Worm (Caenorhabditis elegans) whole organism, L4 larva: Measurements from ENCODE around the gene Y4C6B.2.

Source experiments
- F37D6.2 ChIP-seq: sonication (generic microtip); optimal IDR thresholded peaks from 2 replicates; lab custom pipeline; 2016; ENCODE audit warnings: mild to moderate bottlenecking, missing genetic modification characterization, missing compliant biosample characterization
- R02D3.7 ChIP-seq: fragments of 150-350 bp; sonication (generic microtip); optimal IDR thresholded peaks from 3 replicates; lab custom pipeline; 2014; ENCODE audit warnings: missing biosample characterization, missing genetic modification characterization
- T26A8.4 ChIP-seq: fragments of 200-800 bp; sonication (Bioruptor generic); IDR thresholded peaks from 2 replicates; pipeline ENCODE4 v1.3.6; 2022; ENCODE audit warnings: missing genetic modification characterization, missing compliant biosample characterization
- Y75B8A.6 ChIP-seq: fragments of 200-800 bp; sonication (Bioruptor generic); IDR thresholded peaks from 2 replicates; pipeline ENCODE4 v1.3.6; 2022; ENCODE audit warnings: missing genetic modification reagents, missing genetic modification characterization, missing compliant biosample characterization
- ZK546.5 ChIP-seq, 2 experiments: sonication (generic microtip); optimal IDR thresholded peaks; 2 replicates each; lab custom pipeline; 2017; ENCODE audit warnings: missing biosample characterization in 2 of 2, missing genetic modification characterization in 2 of 2
- aha-1 ChIP-seq: fragments of 150-350 bp; peaks from one replicate; lab custom pipeline; 2014; ENCODE audit warnings: missing biosample characterization, missing genetic modification characterization
- arid-1 ChIP-seq: fragments of 200-800 bp; sonication (Bioruptor generic); conservative IDR thresholded peaks from 2 replicates; pipeline ENCODE4 v1.3.6; 2022; ENCODE audit warnings: missing genetic modification reagents, missing genetic modification characterization, missing compliant biosample characterization
- ceh-20 ChIP-seq: fragments of 200-800 bp; sonication (Bioruptor generic); IDR thresholded peaks from 2 replicates; pipeline ENCODE4 v1.3.6; 2022; ENCODE audit warnings: missing genetic modification reagents, missing genetic modification characterization, missing compliant biosample characterization
- ceh-28 ChIP-seq: fragments of 150-350 bp; optimal IDR thresholded peaks from 2 replicates; lab custom pipeline; 2014; ENCODE audit warnings: missing biosample characterization, missing genetic modification reagents, missing genetic modification characterization
- ceh-32 ChIP-seq: sonication (generic microtip); optimal IDR thresholded peaks from 2 replicates; lab custom pipeline; 2016; ENCODE audit warnings: mild to moderate bottlenecking, missing genetic modification characterization, missing compliant biosample characterization; ENCODE audit not compliant: poor library complexity
- ceh-44 ChIP-seq: fragments of 200-800 bp; sonication (Bioruptor generic); IDR thresholded peaks from 2 replicates; pipeline ENCODE4 v1.3.6; 2022; ENCODE audit warnings: missing genetic modification reagents, missing genetic modification characterization, missing compliant biosample characterization
- cey-2 ChIP-seq: sonication (generic microtip); optimal IDR thresholded peaks from 3 replicates; lab custom pipeline; 2017; ENCODE audit warnings: missing genetic modification characterization, mild to moderate bottlenecking, missing compliant biosample characterization, antibody characterized with exemption, borderline replicate concordance; ENCODE audit not compliant: insufficient read depth
- ctbp-1 ChIP-seq: fragments of 200-800 bp; sonication (Bioruptor generic); IDR thresholded peaks from 2 replicates; pipeline ENCODE4 v1.3.6; 2022; ENCODE audit warnings: missing genetic modification reagents, missing genetic modification characterization, missing compliant biosample characterization
- daf-16 ChIP-seq, 3 experiments: sonication (generic microtip); optimal IDR thresholded peaks; 2 replicates each; lab custom pipeline; 2016 to 2017; ENCODE audit warnings: missing genetic modification characterization in 3 of 3, missing genetic modification reagents in 3 of 3, mild to moderate bottlenecking in 2 of 3, missing compliant biosample characterization in 2 of 3, missing biosample characterization in 1 of 3, moderate library complexity in 1 of 3
- dpl-1 ChIP-seq: fragments of 150-350 bp; optimal IDR thresholded peaks from 2 replicates; lab custom pipeline; 2014; ENCODE audit warnings: missing biosample characterization, missing genetic modification reagents, missing genetic modification characterization
- duxl-1 ChIP-seq: sonication (generic microtip); optimal IDR thresholded peaks from 2 replicates; lab custom pipeline; 2016; ENCODE audit warnings: mild to moderate bottlenecking, missing genetic modification characterization, moderate library complexity, missing compliant biosample characterization; ENCODE audit not compliant: poor library complexity
- gei-8 ChIP-seq: fragments of 200-800 bp; sonication (Bioruptor generic); optimal IDR thresholded peaks from 2 replicates; lab custom pipeline; 2018; ENCODE audit warnings: mild to moderate bottlenecking, missing genetic modification characterization, missing compliant biosample characterization
- hif-1 ChIP-seq, 2 experiments: sonication (generic microtip); optimal IDR thresholded peaks; 2 replicates each; lab custom pipeline; 2016 to 2017; ENCODE audit warnings: missing compliant biosample characterization in 2 of 2, missing genetic modification characterization in 2 of 2, missing genetic modification reagents in 2 of 2, missing genotype in 2 of 2, mild to moderate bottlenecking in 1 of 2
- hlh-11 ChIP-seq: fragments of 200-800 bp; sonication (Bioruptor generic); optimal IDR thresholded peaks from 2 replicates; lab custom pipeline; 2018; ENCODE audit warnings: mild to moderate bottlenecking, missing genetic modification characterization, missing compliant biosample characterization
- hlh-30 ChIP-seq: sonication (generic microtip); optimal IDR thresholded peaks from 2 replicates; lab custom pipeline; 2017; ENCODE audit warnings: antibody characterized with exemption, mild to moderate bottlenecking, missing genetic modification characterization, missing compliant biosample characterization; ENCODE audit not compliant: insufficient read depth
- jun-1 ChIP-seq: fragments of 150-350 bp; optimal IDR thresholded peaks from 2 replicates; lab custom pipeline; 2014; ENCODE audit warnings: missing biosample characterization, missing genetic modification reagents, missing genetic modification characterization
- lin-1 ChIP-seq: fragments of 200-800 bp; sonication (Bioruptor generic); IDR thresholded peaks from 2 replicates; pipeline ENCODE4 v1.3.6; 2022; ENCODE audit warnings: missing genetic modification reagents, missing genetic modification characterization, missing compliant biosample characterization
- lin-13 ChIP-seq: fragments of 150-350 bp; optimal IDR thresholded peaks from 2 replicates; lab custom pipeline; 2014; ENCODE audit warnings: missing biosample characterization, missing genetic modification reagents, missing genetic modification characterization
- lin-29 ChIP-seq: fragments of 200-800 bp; sonication (Bioruptor generic); IDR thresholded peaks from 2 replicates; pipeline ENCODE4 v1.3.6; 2022; ENCODE audit warnings: missing genetic modification reagents, missing genetic modification characterization, missing compliant biosample characterization
- lin-38 ChIP-seq: fragments of 200-800 bp; sonication (Bioruptor generic); IDR thresholded peaks from 2 replicates; pipeline ENCODE4 v1.3.6; 2022; ENCODE audit warnings: missing genetic modification reagents, missing genetic modification characterization, missing compliant biosample characterization
- lir-3 ChIP-seq: sonication (generic microtip); optimal IDR thresholded peaks from 2 replicates; lab custom pipeline; 2016; ENCODE audit warnings: mild to moderate bottlenecking, missing genetic modification characterization, missing compliant biosample characterization
- lsy-2 ChIP-seq, 2 experiments: fragments of 150-350 bp in 1 of 2; sonication (generic microtip) in 1 of 2; optimal IDR thresholded peaks; 2 replicates each; lab custom pipeline; 2014 to 2017; ENCODE audit warnings: missing biosample characterization in 2 of 2, missing genetic modification characterization in 2 of 2
- madf-9 ChIP-seq: fragments of 200-800 bp; sonication (Bioruptor generic); conservative IDR thresholded peaks from 2 replicates; pipeline ENCODE4 v1.3.6; 2022; ENCODE audit warnings: missing genetic modification reagents, missing genetic modification characterization, missing compliant biosample characterization
- mdl-1 ChIP-seq, 2 experiments: fragments of 150-350 bp in 1 of 2; sonication (generic microtip) in 1 of 2; optimal IDR thresholded peaks; 2 replicates each; lab custom pipeline; 2014 to 2017; ENCODE audit warnings: missing biosample characterization in 2 of 2, missing genetic modification characterization in 2 of 2
- mdt-29 ChIP-seq: fragments of 200-800 bp; sonication (Bioruptor generic); IDR thresholded peaks from 2 replicates; pipeline ENCODE4 v1.3.6; 2022; ENCODE audit warnings: missing genetic modification reagents, missing genetic modification characterization, missing compliant biosample characterization
- mep-1 ChIP-seq: fragments of 150-350 bp; sonication (generic microtip); optimal IDR thresholded peaks from 3 replicates; lab custom pipeline; 2014; ENCODE audit warnings: missing biosample characterization, missing genetic modification characterization
- mes-2 ChIP-seq: sonication (generic microtip); optimal IDR thresholded peaks from 2 replicates; lab custom pipeline; 2016; ENCODE audit warnings: missing genotype, mild to moderate bottlenecking, missing genetic modification characterization, missing compliant biosample characterization; ENCODE audit not compliant: poor library complexity, severe bottlenecking
- nhr-102 ChIP-seq: sonication (generic microtip); optimal IDR thresholded peaks from 2 replicates; lab custom pipeline; 2016; ENCODE audit warnings: mild to moderate bottlenecking, missing genetic modification characterization, moderate library complexity, missing compliant biosample characterization
- nhr-28 ChIP-seq: fragments of 150-350 bp; optimal IDR thresholded peaks from 2 replicates; lab custom pipeline; 2014; ENCODE audit warnings: missing biosample characterization, missing genetic modification characterization
- nhr-42 ChIP-seq: fragments of 200-800 bp; sonication (Bioruptor generic); IDR thresholded peaks from 2 replicates; pipeline ENCODE4 v1.3.6; 2022; ENCODE audit warnings: missing genetic modification characterization, missing compliant biosample characterization
- nhr-48 ChIP-seq: sonication (generic microtip); optimal IDR thresholded peaks from 2 replicates; lab custom pipeline; 2016; ENCODE audit warnings: mild to moderate bottlenecking, missing genetic modification characterization, missing compliant biosample characterization
- pha-4 ChIP-seq, 2 experiments: fragments of 150-350 bp in 1 of 2; fragments of 200-800 bp in 1 of 2; sonication (Bioruptor generic) in 1 of 2; IDR thresholded peaks in 1 of 2; optimal IDR thresholded peaks in 1 of 2; 2 replicates each; pipeline versions ENCODE4 v1.3.6 to Lab custom; 2014 to 2022; ENCODE audit warnings: missing genetic modification characterization in 2 of 2, missing genetic modification reagents in 2 of 2, missing biosample characterization in 1 of 2, missing compliant biosample characterization in 1 of 2
- php-3 ChIP-seq: fragments of 200-800 bp; sonication (Bioruptor generic); IDR thresholded peaks from 2 replicates; pipeline ENCODE4 v1.3.6; 2022; ENCODE audit warnings: missing genetic modification reagents, missing genetic modification characterization, missing compliant biosample characterization
- rbr-2 ChIP-seq: sonication (generic microtip); optimal IDR thresholded peaks from 2 replicates; lab custom pipeline; 2016; ENCODE audit warnings: missing genotype, missing genetic modification characterization, missing compliant biosample characterization
- skn-1 ChIP-seq: fragments of 150-350 bp; optimal IDR thresholded peaks from 2 replicates; lab custom pipeline; 2014; ENCODE audit warnings: missing biosample characterization, missing genetic modification characterization
- snpc-1.2 ChIP-seq: fragments of 200-800 bp; sonication (Bioruptor generic); IDR thresholded peaks from 2 replicates; pipeline ENCODE4 v1.3.6; 2022; ENCODE audit warnings: missing genetic modification reagents, missing genetic modification characterization, missing compliant biosample characterization
- unc-62 ChIP-seq, 3 experiments: fragments of 150-350 bp in 1 of 3; sonication (generic microtip); optimal IDR thresholded peaks in 2 of 3; peaks in 1 of 3; 1 replicate in 1 of 3; 2 replicates in 2 of 3; lab custom pipeline; 2014 to 2017; ENCODE audit warnings: missing biosample characterization in 3 of 3, missing genetic modification characterization in 3 of 3, missing genetic modification reagents in 3 of 3, missing genotype in 1 of 3
- zip-11 ChIP-seq: fragments of 200-800 bp; sonication (Bioruptor generic); IDR thresholded peaks from 2 replicates; pipeline ENCODE4 v1.3.6; 2022; ENCODE audit warnings: missing genetic modification characterization, missing compliant biosample characterization
- ztf-7 ChIP-seq: fragments of 150-350 bp; optimal IDR thresholded peaks from 2 replicates; lab custom pipeline; 2014; ENCODE audit warnings: missing biosample characterization, missing genetic modification characterization

Y4C6B.2 gene

ce11 chrIV:5333484-5333883, 5.9 kb upstream of the Y4C6B.2 start:
- TF ChIP-seq mdt-29 (GFP tag; lab: Robert Waterston, UW) = no peak
- TF ChIP-seq lin-29 (GFP tag; lab: Robert Waterston, UW) = no peak
- no peak for TF ChIP-seq R02D3.7 (tag; lab: Kevin White, UChicago)
- no peak for TF ChIP-seq snpc-1.2 (GFP tag; lab: Robert Waterston, UW)
- TF ChIP-seq F37D6.2 = no peak
- TF ChIP-seq lir-3 (tag; lab: Kevin White, UChicago) = no peak
- no peak for TF ChIP-seq skn-1 (tag; lab: Kevin White, UChicago)
- no peak for TF ChIP-seq php-3 (GFP tag; lab: Robert Waterston, UW)
- TF ChIP-seq Y75B8A.6 (GFP tag; lab: Robert Waterston, UW) = no peak
- peak in 1 of 2 experiments; percentile 38 for TF ChIP-seq mdl-1 (tag; optimal IDR thresholded peaks at IDR 0.05; lab: Kevin White, UChicago)
- no peak for TF ChIP-seq zip-11 (GFP tag; lab: Robert Waterston, UW)
- no peak for TF ChIP-seq nhr-42 (GFP tag; lab: Robert Waterston, UW)
- no peak for TF ChIP-seq ctbp-1 (GFP tag; lab: Robert Waterston, UW)
- no peak for TF ChIP-seq gei-8 (GFP tag; lab: Kevin White, UChicago)
- TF ChIP-seq lin-13 (GFP tag; lab: Kevin White, UChicago) = no peak
- TF ChIP-seq dpl-1 (GFP tag; lab: Kevin White, UChicago) = no peak
- TF ChIP-seq lin-38 (GFP tag; lab: Robert Waterston, UW) = no peak
- peak; percentile 13 for TF ChIP-seq nhr-28
- TF ChIP-seq ceh-20 (GFP tag; lab: Robert Waterston, UW) = peak; percentile 31; the same call in 1 of the 2 replicates
- no peak for TF ChIP-seq ztf-7 (tag; lab: Kevin White, UChicago)
- TF ChIP-seq T26A8.4 (GFP tag; lab: Robert Waterston, UW) = no peak
- peak; percentile 45 for TF ChIP-seq hlh-30 (tag; lab: Kevin White, UChicago)
- TF ChIP-seq cey-2 (tag; lab: Kevin White, UChicago) = no peak

- peak; percentile 79 for TF ChIP-seq lin-38 (GFP tag; lab: Robert Waterston, UW)
- TF ChIP-seq hlh-30 (tag; lab: Kevin White, UChicago) = peak; percentile 47
- TF ChIP-seq duxl-1 (tag; lab: Kevin White, UChicago) = peak; percentile 25
- TF ChIP-seq ZK546.5 (tag; optimal IDR thresholded peaks at IDR 0.05; lab: Kevin White, UChicago) = no peak
- TF ChIP-seq php-3 (GFP tag; lab: Robert Waterston, UW) = 0 out of 2 replicates have a peak, but pooled peaks have one; percentile 27
- peak; percentile 63; the same call in 1 of the 2 replicates for TF ChIP-seq arid-1 (GFP tag; lab: Robert Waterston, UW)
- TF ChIP-seq hlh-11 (tag; lab: Kevin White, UChicago) = peak; percentile 49
- TF ChIP-seq daf-16 (GFP tag; optimal IDR thresholded peaks at IDR 0.05; lab: Kevin White, UChicago) = peak; percentile 6 to 34
- TF ChIP-seq daf-16 (tag; optimal IDR thresholded peaks at IDR 0.05; lab: Kevin White, UChicago) = peak; percentile 50
- TF ChIP-seq pha-4 (GFP tag; IDR thresholded peaks at IDR 0.05; lab: Robert Waterston, UW) = peak; percentile 75; the same call in 1 of the 2 replicates
- TF ChIP-seq pha-4 (tag; optimal IDR thresholded peaks at IDR 0.05; lab: Kevin White, UChicago) = no peak
- TF ChIP-seq nhr-42 (GFP tag; lab: Robert Waterston, UW) = no peak
- peak; percentile 65 for TF ChIP-seq rbr-2
- TF ChIP-seq jun-1 (tag; lab: Kevin White, UChicago) = no peak
- peak; percentile 96 for TF ChIP-seq snpc-1.2 (GFP tag; lab: Robert Waterston, UW)
- peak; percentile 24 for TF ChIP-seq gei-8 (GFP tag; lab: Kevin White, UChicago)
- TF ChIP-seq lsy-2 (tag; optimal IDR thresholded peaks at IDR 0.05; lab: Kevin White, UChicago) = peak in 1 of 2 experiments; percentile 66
- peak in 1 of 2 experiments; percentile 19 for TF ChIP-seq unc-62 (GFP tag; optimal IDR thresholded peaks at IDR 0.05 in 1 of 2; lab: Kevin White, UChicago)
- no peak for TF ChIP-seq unc-62 (tag; optimal IDR thresholded peaks at IDR 0.05; lab: Kevin White, UChicago)
- TF ChIP-seq mep-1 (tag; lab: Kevin White, UChicago) = peak; percentile 62
- TF ChIP-seq lin-1 = no peak
- TF ChIP-seq madf-9 (GFP tag; lab: Robert Waterston, UW) = peak; percentile 34; the same call in 1 of the 2 replicates
- TF ChIP-seq mes-2 (tag; lab: Kevin White, UChicago) = no peak
- TF ChIP-seq ceh-28 = no peak
- peak; percentile 70; the same call in 1 of the 2 replicates for TF ChIP-seq T26A8.4 (GFP tag; lab: Robert Waterston, UW)
- no peak for TF ChIP-seq ceh-32 (tag; lab: Kevin White, UChicago)
- TF ChIP-seq ceh-44 (GFP tag; lab: Robert Waterston, UW) = peak; percentile 73
- TF ChIP-seq F37D6.2 = peak; percentile 19
- 0 out of 2 replicates have a peak, but pooled peaks have one; percentile 67 for TF ChIP-seq ceh-20 (GFP tag; lab: Robert Waterston, UW)
- peak in 1 of 2 experiments; percentile 34 for TF ChIP-seq hif-1 (tag; optimal IDR thresholded peaks at IDR 0.05; lab: Kevin White, UChicago)
- peak; percentile 18 for TF ChIP-seq nhr-102 (tag; lab: Kevin White, UChicago)
- peak; percentile 12 for TF ChIP-seq aha-1 (tag; lab: Kevin White, UChicago)
- peak; percentile 4 for TF ChIP-seq nhr-48 (tag; lab: Kevin White, UChicago)
Measured at ce11 chrIV:5334518-5334917, 4.9 kb upstream of the Y4C6B.2 start.
